Fruit fly (Drosophila melanogaster): ENCODE measurements around the gene twin.

twin gene

dm6 chr3R:24188619-24189018, 33.1 kb downstream of the twin start, which contains the start of gene CG5515 (continued):
- TF ChIP-seq ro (GFP tag; IDR thresholded peaks at IDR 0.05) (peak; percentile 36; the same call in 1 of the 2 replicates), seq (GFP tag; IDR thresholded peaks at IDR 0.05) (no peak), Mes4 (GFP tag; optimal IDR thresholded peaks at IDR 0.05) (peak; percentile 76), CG12391 (tag; optimal IDR thresholded peaks at IDR 0.05) (peak; percentile 85), HLH54F (GFP tag; optimal IDR thresholded peaks at IDR 0.05) (peak; percentile 88), CG16779 (GFP tag; IDR thresholded peaks at IDR 0.05) (no peak), knrl (GFP tag; IDR thresholded peaks at IDR 0.05; ENCODE audit: partially characterized antibody) (peak; percentile 89), CG2202 (tag; optimal IDR thresholded peaks at IDR 0.05) (no peak), dmrt99B (tag; optimal IDR thresholded peaks at IDR 0.05) (no peak), bcd (GFP tag; optimal IDR thresholded peaks at IDR 0.05) (peak; percentile 64), Aef1 (GFP tag; IDR thresholded peaks at IDR 0.05) (peak; percentile 73), en (GFP tag; optimal IDR thresholded peaks at IDR 0.05) (peak; percentile 35), CG18599 (GFP tag; optimal IDR thresholded peaks at IDR 0.05) (no peak), CG3407 (GFP tag; optimal IDR thresholded peaks at IDR 0.05) (peak; percentile 36), ind (GFP tag; optimal IDR thresholded peaks at IDR 0.05) (peak; percentile 66), CG6854 (GFP tag; optimal IDR thresholded peaks at IDR 0.05) (no peak), CG3995 (GFP tag; optimal IDR thresholded peaks at IDR 0.05) (peak; percentile 44), CG6254 (GFP tag; optimal IDR thresholded peaks at IDR 0.05) (no peak), Gug (GFP tag; IDR thresholded peaks at IDR 0.05) (peak; percentile 27; the same call in 1 of the 4 replicates), nerfin-1 (tag; optimal IDR thresholded peaks at IDR 0.05) (peak; percentile 73), zen (tag; optimal IDR thresholded peaks at IDR 0.05) (peak; percentile 79), ranshi (GFP tag; IDR thresholded peaks at IDR 0.05) (peak; percentile 40; the same call in 1 of the 2 replicates), hbn (GFP tag; IDR thresholded peaks at IDR 0.05; ENCODE audit: partially characterized antibody) (peak; percentile 55; the same call in 1 of the 2 replicates), z (GFP tag; IDR thresholded peaks at IDR 0.05) (no peak), CG7928 (GFP tag; optimal IDR thresholded peaks at IDR 0.05) (peak; percentile 2), CG11247 (GFP tag; IDR thresholded peaks at IDR 0.05) (peak; percentile 78), ato (GFP tag; IDR thresholded peaks at IDR 0.05; ENCODE audit: partially characterized antibody) (peak; percentile 43; the same call in 1 of the 2 replicates), dpn (GFP tag; optimal IDR thresholded peaks at IDR 0.05) (peak in 1 of 2 experiments; percentile 82), cad (GFP tag; optimal IDR thresholded peaks at IDR 0.05) (no peak), ERR (GFP tag; optimal IDR thresholded peaks at IDR 0.05) (no peak), crol (GFP tag; IDR thresholded peaks at IDR 0.05) (no peak), CG9797 (GFP tag; optimal IDR thresholded peaks at IDR 0.05) (peak; percentile 46), CG14050 (GFP tag; IDR thresholded peaks at IDR 0.05) (peak; percentile 80), CG8924 (tag; optimal IDR thresholded peaks at IDR 0.05) (peak; percentile 77), pb (GFP tag; optimal IDR thresholded peaks at IDR 0.05) (peak; percentile 50), CG11695 (GFP tag; IDR thresholded peaks at IDR 0.05) (peak; percentile 59; the same call in 2 of the 3 replicates), dimm (GFP tag; IDR thresholded peaks at IDR 0.05) (peak; percentile 42; the same call in 1 of the 2 replicates), CG1603 (tag; optimal IDR thresholded peaks at IDR 0.05) (peak; percentile 86), Rfx (GFP tag; IDR thresholded peaks at IDR 0.05) (peak; percentile 86), sisA (GFP tag; IDR thresholded peaks at IDR 0.05) (peak; percentile 89), pita (GFP tag; optimal IDR thresholded peaks at IDR 0.05) (no peak), NC2α (GFP tag; optimal IDR thresholded peaks at IDR 0.05) (peak; percentile 49), CG6683 (GFP tag; optimal IDR thresholded peaks at IDR 0.05) (peak; percentile 27), CG32532 (GFP tag; IDR thresholded peaks at IDR 0.05) (peak; percentile 84), Lim3 (GFP tag; IDR thresholded peaks at IDR 0.05) (peak; percentile 50; the same call in 1 of the 2 replicates), Fer3 (tag; optimal IDR thresholded peaks at IDR 0.05) (peak; percentile 48), sim (GFP tag; IDR thresholded peaks at IDR 0.05) (no peak), CG10462 (GFP tag; optimal IDR thresholded peaks at IDR 0.05) (no peak), Stat92E (GFP tag; optimal IDR thresholded peaks at IDR 0.05) (no peak), CG11093 (GFP tag; IDR thresholded peaks at IDR 0.05) (peak; percentile 51; the same call in 1 of the 3 replicates), org-1 (GFP tag; optimal IDR thresholded peaks at IDR 0.05) (no peak)
